Fruit fly (Drosophila melanogaster) whole organism, adult: ENCODE measurements around the gene CG43155.

Experiments used
- CG12768 ChIP-seq: fragments of 200-800 bp; sonication (Bioruptor generic); optimal IDR thresholded peaks from 2 replicates; lab custom pipeline; 2017; ENCODE audit warnings: missing biosample characterization, missing genetic modification characterization, mild to moderate bottlenecking, moderate library complexity, missing genetic modification reagents
- CG14711 ChIP-seq: fragments of 200-800 bp; sonication (Bioruptor generic); optimal IDR thresholded peaks from 2 replicates; lab custom pipeline; 2018; ENCODE audit warnings: missing biosample characterization, mild to moderate bottlenecking, missing genetic modification characterization, moderate library complexity
- CG5204 ChIP-seq: fragments of 200-800 bp; sonication (Bioruptor generic); optimal IDR thresholded peaks from 2 replicates; lab custom pipeline; 2016; ENCODE audit warnings: missing biosample characterization, missing genetic modification characterization

dm6 chrX:11446792-11447405, 12.7 kb upstream of the CG43155 start:
- TF ChIP-seq CG12768 (peak; percentile 83), CG5204 (peak; percentile 71), CG14711 (peak; percentile 92)
